Worm (Caenorhabditis elegans): Measurements from ENCODE around the gene eif-1.

Gene eif-1

DNA sequence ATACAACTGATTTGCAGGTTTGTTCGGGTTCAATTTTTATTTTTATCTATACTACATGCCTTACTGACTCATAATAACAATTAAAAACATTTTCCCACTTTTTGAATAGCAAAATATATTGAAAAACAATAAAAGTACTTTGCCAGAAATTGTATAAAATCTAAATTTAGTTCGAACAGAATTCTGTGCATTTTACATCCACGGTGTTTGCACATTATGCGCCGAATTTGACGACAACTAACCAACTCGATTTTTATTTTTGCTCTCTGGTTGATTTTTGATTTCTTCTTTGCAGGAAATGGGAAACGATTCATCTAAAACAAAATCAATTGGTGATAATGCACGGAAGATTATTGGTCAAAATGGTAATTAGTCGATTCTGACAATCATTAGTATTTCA, 46.6 kb downstream of the eif-1 start:
- TF ChIP-seq ztf-11 (tag; optimal IDR thresholded peaks at IDR 0.05) = no peak
- peak; percentile 25 for TF ChIP-seq crh-2 (tag; optimal IDR thresholded peaks at IDR 0.05)
- peak; percentile 42 for TF ChIP-seq lin-13 (GFP tag; optimal IDR thresholded peaks at IDR 0.05)
- TF ChIP-seq C34F6.9 (tag; optimal IDR thresholded peaks at IDR 0.05) = peak; percentile 19
- TF ChIP-seq lsy-2 (tag; optimal IDR thresholded peaks at IDR 0.05) = peak in 1 of 2 experiments; percentile 13
- peak; percentile 31 for TF ChIP-seq unc-55 (GFP tag; optimal IDR thresholded peaks at IDR 0.05)
- TF ChIP-seq ztf-1 (GFP tag; conservative IDR thresholded peaks at IDR 0.05) = no peak
- peak; percentile 18 for TF ChIP-seq nhr-129 (tag; optimal IDR thresholded peaks at IDR 0.05)
- TF ChIP-seq ama-1 (optimal IDR thresholded peaks at IDR 0.05) = no peak

ce11 chrII:4945695-4946094, 47.7 kb downstream of the eif-1 start, which contains the start of the genes gldi-11 and ZK546.2:
TSS of gene gldi-11 (minus strand) at chrII:4945789.
TSS of gene ZK546.2 (plus strand) at chrII:4946027.
- TF ChIP-seq gmeb-1 (tag; optimal IDR thresholded peaks at IDR 0.05) (no peak), ama-1 (optimal IDR thresholded peaks at IDR 0.05) (peak; percentile 49), alr-1 (tag; optimal IDR thresholded peaks at IDR 0.05) (no peak), unc-55 (GFP tag; optimal IDR thresholded peaks at IDR 0.05) (peak; percentile 27), mbf-1 (tag; optimal IDR thresholded peaks at IDR 0.05) (no peak), C34F6.9 (tag; optimal IDR thresholded peaks at IDR 0.05) (peak; percentile 39), ZK546.5 (tag; optimal IDR thresholded peaks at IDR 0.05) (no peak), nhr-23 (tag; optimal IDR thresholded peaks at IDR 0.05) (no peak), lsy-2 (tag; optimal IDR thresholded peaks at IDR 0.05) (peak in 1 of 2 experiments; percentile 29), ceh-82 (tag; optimal IDR thresholded peaks at IDR 0.05) (no peak)

ce11 chrII:4943849-4944248, 49.5 kb downstream of the eif-1 start, which contains the start of gene mdt-4:
TSS of gene mdt-4 (minus strand) at chrII:4943949.
- TF ChIP-seq nhr-12 (tag; optimal IDR thresholded peaks at IDR 0.05) (no peak), ceh-16 (tag; optimal IDR thresholded peaks at IDR 0.05) (no peak), gmeb-1 (tag; optimal IDR thresholded peaks at IDR 0.05) (no peak), ztf-1 (GFP tag; conservative IDR thresholded peaks at IDR 0.05) (no peak)

- TF ChIP-seq crh-2 (tag; optimal IDR thresholded peaks at IDR 0.05) = peak; percentile 19
- no peak for TF ChIP-seq snpc-4 (tag; optimal IDR thresholded peaks at IDR 0.05)
- TF ChIP-seq mab-5 (tag; optimal IDR thresholded peaks at IDR 0.05) = no peak
- no peak for TF ChIP-seq nhr-25 (tag; optimal IDR thresholded peaks at IDR 0.05)
- TF ChIP-seq elt-1 (tag; optimal IDR thresholded peaks at IDR 0.05) = no peak
- TF ChIP-seq ztf-4 (tag; optimal IDR thresholded peaks at IDR 0.05) = no peak
- TF ChIP-seq gmeb-1 (tag; optimal IDR thresholded peaks at IDR 0.05) = peak; percentile 7
- TF ChIP-seq sma-9 (GFP tag; optimal IDR thresholded peaks at IDR 0.05) = peak; percentile 40
- no peak for TF ChIP-seq sma-9 (tag; optimal IDR thresholded peaks at IDR 0.05)
- TF ChIP-seq skn-1 (tag; optimal IDR thresholded peaks at IDR 0.05) = no peak
- no peak for TF ChIP-seq ceh-82 (tag; optimal IDR thresholded peaks at IDR 0.05)
- no peak for TF ChIP-seq sma-3 (GFP tag; optimal IDR thresholded peaks at IDR 0.05)
- TF ChIP-seq unc-62 (GFP tag; optimal IDR thresholded peaks at IDR 0.05) = no peak
- TF ChIP-seq nhr-23 (tag; optimal IDR thresholded peaks at IDR 0.05) = no peak
- TF ChIP-seq dmd-4 (tag; optimal IDR thresholded peaks at IDR 0.05) = no peak
- TF ChIP-seq Y55F3AM.14 (GFP tag; optimal IDR thresholded peaks at IDR 0.05) = no peak
- no peak for TF ChIP-seq nhr-11 (tag; optimal IDR thresholded peaks at IDR 0.05)
- TF ChIP-seq nhr-6 (tag; optimal IDR thresholded peaks at IDR 0.05) = no peak
- no peak for TF ChIP-seq egl-27 (tag; optimal IDR thresholded peaks at IDR 0.05)
- no peak for TF ChIP-seq C34F6.9 (tag; optimal IDR thresholded peaks at IDR 0.05)
- TF ChIP-seq elt-3 (tag; optimal IDR thresholded peaks at IDR 0.05) = no peak
- TF ChIP-seq mdl-1 (tag; optimal IDR thresholded peaks at IDR 0.05) = no peak
- TF ChIP-seq nhr-77 (tag; optimal IDR thresholded peaks at IDR 0.05) = no peak
- TF ChIP-seq ztf-1 (GFP tag; conservative IDR thresholded peaks at IDR 0.05) = no peak
- TF ChIP-seq blmp-1 (tag; optimal IDR thresholded peaks at IDR 0.05; ENCODE audit: insufficient read depth) = no peak
- TF ChIP-seq peb-1 (tag; optimal IDR thresholded peaks at IDR 0.05) = no peak
- peak; percentile 75 for TF ChIP-seq fos-1 (tag; optimal IDR thresholded peaks at IDR 0.05)
- no peak for TF ChIP-seq nhr-12 (tag; optimal IDR thresholded peaks at IDR 0.05)
- no peak for TF ChIP-seq R02D3.7 (tag; optimal IDR thresholded peaks at IDR 0.05)
- no peak for TF ChIP-seq nhr-129 (tag; optimal IDR thresholded peaks at IDR 0.05)
Observed at ce11 chrII:4942829-4943228, 50.6 kb downstream of the eif-1 start.
